Fruit fly (Drosophila melanogaster): ENCODE results near the gene 14-3-3epsilon.

Gene 14-3-3epsilon

dm6 chr3R:18275113-18275782 lies 32.9 kb downstream of the 14-3-3epsilon start:
- TF ChIP-seq svp (GFP tag) (no peak), Hr4 (GFP tag; optimal IDR thresholded peaks at IDR 0.05) (no peak), achi (GFP tag; optimal IDR thresholded peaks at IDR 0.05) (no peak), Smox (GFP tag; optimal IDR thresholded peaks at IDR 0.05) (no peak), salr (GFP tag; optimal IDR thresholded peaks at IDR 0.05) (no peak), Blimp-1 (GFP tag; optimal IDR thresholded peaks at IDR 0.05) (no peak), CG32006 (GFP tag; optimal IDR thresholded peaks at IDR 0.05) (no peak), CG3919 (GFP tag; optimal IDR thresholded peaks at IDR 0.05) (no peak), Eip75B (GFP tag; optimal IDR thresholded peaks at IDR 0.05) (no peak), dac (GFP tag; optimal IDR thresholded peaks at IDR 0.05) (no peak), Sox15 (GFP tag; optimal IDR thresholded peaks at IDR 0.05) (no peak), CG6808 (GFP tag; optimal IDR thresholded peaks at IDR 0.05) (no peak), OdsH (GFP tag; optimal IDR thresholded peaks at IDR 0.05) (no peak), Sox14 (GFP tag; optimal IDR thresholded peaks at IDR 0.05) (peak; percentile 33), vri (GFP tag; optimal IDR thresholded peaks at IDR 0.05) (peak; percentile 8), Hr38 (GFP tag; optimal IDR thresholded peaks at IDR 0.05) (no peak), CG8319 (GFP tag; optimal IDR thresholded peaks at IDR 0.05) (no peak), net (GFP tag; optimal IDR thresholded peaks at IDR 0.05) (peak; percentile 37), CG15336 (GFP tag; IDR thresholded peaks at IDR 0.05) (peak; percentile 75), ss (GFP tag; optimal IDR thresholded peaks at IDR 0.05) (peak in 1 of 2 experiments; percentile 27), fkh (GFP tag; optimal IDR thresholded peaks at IDR 0.05) (no peak), Hr39 (GFP tag; optimal IDR thresholded peaks at IDR 0.05) (no peak), CG11294 (GFP tag; IDR thresholded peaks at IDR 0.05) (no peak), esn (GFP tag; optimal IDR thresholded peaks at IDR 0.05) (peak; percentile 20), CG8119 (GFP tag; IDR thresholded peaks at IDR 0.05) (peak; percentile 70; the same call in 2 of the 3 replicates), CG6792 (GFP tag; optimal IDR thresholded peaks at IDR 0.05) (peak; percentile 1), CG10631 (GFP tag; optimal IDR thresholded peaks at IDR 0.05) (no peak), CG8632 (GFP tag; optimal IDR thresholded peaks at IDR 0.05) (peak; percentile 11), acj6 (GFP tag; optimal IDR thresholded peaks at IDR 0.05) (peak; percentile 18), CG31627 (GFP tag; optimal IDR thresholded peaks at IDR 0.05) (no peak), CG34406 (GFP tag; optimal IDR thresholded peaks at IDR 0.05) (peak; percentile 63), cyc (GFP tag; optimal IDR thresholded peaks at IDR 0.05) (no peak), CG6854 (GFP tag; optimal IDR thresholded peaks at IDR 0.05) (peak; percentile 15), CG6276 (GFP tag; optimal IDR thresholded peaks at IDR 0.05) (no peak), CG9139 (GFP tag; optimal IDR thresholded peaks at IDR 0.05) (no peak), CG10669 (GFP tag; optimal IDR thresholded peaks at IDR 0.05) (no peak), CG7368 (GFP tag; optimal IDR thresholded peaks at IDR 0.05) (no peak), Gug (GFP tag; IDR thresholded peaks at IDR 0.05) (peak; percentile 30; the same call in 1 of the 2 replicates), eg (GFP tag; IDR thresholded peaks at IDR 0.05) (peak; percentile 69; the same call in 2 of the 3 replicates), dsx (GFP tag; optimal IDR thresholded peaks at IDR 0.05; ENCODE audit: poor library complexity, severe bottlenecking) (no peak), CG11762 (GFP tag; optimal IDR thresholded peaks at IDR 0.05; ENCODE audit: insufficient read depth) (no peak), CG4318 (GFP tag; optimal IDR thresholded peaks at IDR 0.05) (no peak), Eip78C (GFP tag) (peak; percentile 36), Sox102F (GFP tag; optimal IDR thresholded peaks at IDR 0.05) (no peak), CG16779 (tag; optimal IDR thresholded peaks at IDR 0.05) (peak; percentile 35), fd59A (GFP tag; optimal IDR thresholded peaks at IDR 0.05) (no peak), Lpt (GFP tag; optimal IDR thresholded peaks at IDR 0.05) (no peak), Ets96B (tag; optimal IDR thresholded peaks at IDR 0.05) (peak; percentile 26), lz (GFP tag; optimal IDR thresholded peaks at IDR 0.05) (peak; percentile 2), CG3032 (tag; optimal IDR thresholded peaks at IDR 0.05) (no peak), spab (GFP tag; optimal IDR thresholded peaks at IDR 0.05) (no peak)

Data from whole organism, prepupa.